Worm (Caenorhabditis elegans): ENCODE results near the gene frpr-14.

frpr-14 gene

DNA sequence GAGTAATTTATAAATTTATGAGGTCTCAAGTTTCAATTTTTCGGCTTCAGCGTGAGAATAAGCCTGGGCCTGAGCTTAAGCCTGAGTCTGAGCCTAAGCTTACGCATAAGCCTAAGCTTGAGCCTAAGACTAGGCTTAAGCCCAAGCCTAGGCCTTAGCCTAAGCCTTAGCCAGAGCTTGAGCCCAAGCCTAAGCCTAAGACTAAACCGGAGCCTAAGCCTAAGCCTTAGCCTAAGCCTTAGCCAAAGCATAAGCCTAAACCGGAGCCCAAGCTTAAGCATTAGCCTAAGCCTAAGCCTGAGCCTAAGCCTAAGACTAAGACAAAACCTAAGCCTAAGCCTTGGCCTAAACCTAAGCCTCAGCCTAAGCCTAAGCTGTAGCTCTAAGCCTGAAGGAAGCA, 7.0 kb upstream of the frpr-14 start:
- TF ChIP-seq cog-1 (tag; optimal IDR thresholded peaks at IDR 0.05) (no peak), ztf-29 (GFP tag; IDR thresholded peaks at IDR 0.05) (0 out of 2 replicates have a peak, but pooled peaks have one; percentile 20)

DNA sequence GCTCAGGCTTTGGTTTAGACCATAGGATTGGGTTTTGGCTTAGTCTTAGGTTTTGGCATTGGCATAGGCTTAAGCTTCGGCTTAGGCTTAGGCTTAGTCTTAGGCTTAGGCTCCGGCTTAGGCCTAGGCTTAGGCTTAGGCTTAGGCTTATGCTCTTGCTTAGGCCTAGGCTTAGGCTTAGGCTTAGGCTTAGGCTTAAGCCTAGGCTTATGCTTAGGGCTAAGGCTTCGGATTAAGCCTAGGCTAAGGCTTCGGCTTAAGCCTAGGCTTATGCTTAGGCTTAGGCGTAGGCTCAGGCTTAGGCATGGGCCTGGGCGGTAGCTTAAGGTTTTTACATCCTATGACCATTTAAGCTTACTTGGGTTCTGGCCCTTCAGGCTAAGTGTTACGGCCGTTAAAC, 569 bp downstream of the frpr-14 start:
- no peak for TF ChIP-seq flt-1 (GFP tag; IDR thresholded peaks at IDR 0.05)
- peak; percentile 29; the same call in 1 of the 2 replicates for TF ChIP-seq ztf-29 (GFP tag; IDR thresholded peaks at IDR 0.05)

DNA sequence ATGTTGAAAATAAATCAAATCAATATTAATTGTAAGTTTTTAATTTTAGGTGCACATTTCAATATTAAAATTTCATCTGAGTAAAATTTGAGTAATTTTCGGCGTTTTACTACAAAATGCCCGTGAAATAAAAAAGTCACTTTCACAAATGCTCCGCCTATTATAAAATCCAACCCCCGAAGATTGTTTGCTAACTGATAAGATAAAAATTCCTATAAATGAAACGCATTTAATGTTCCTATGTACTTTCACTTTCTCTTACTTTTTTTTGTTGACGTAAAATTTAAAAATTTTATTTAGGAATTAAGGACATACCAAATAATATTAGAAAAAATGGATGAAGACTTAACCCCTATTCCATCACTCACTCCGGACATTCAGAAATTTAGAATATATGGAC, 7.6 kb downstream of the frpr-14 start, which contains the start of gene sdz-24:
sdz-24 (plus strand) TSS at position 301 of the 400 bp plus-strand sequence.
- TF ChIP-seq T22C8.4 (GFP tag; IDR thresholded peaks at IDR 0.05): no peak
- TF ChIP-seq flt-1 (GFP tag; IDR thresholded peaks at IDR 0.05): no peak
- no peak for TF ChIP-seq ztf-29 (GFP tag; IDR thresholded peaks at IDR 0.05)
- no peak for TF ChIP-seq ztf-23 (GFP tag; IDR thresholded peaks at IDR 0.05)
- TF ChIP-seq cog-1 (tag; optimal IDR thresholded peaks at IDR 0.05): no peak
- no peak for TF ChIP-seq med-1 (GFP tag; optimal IDR thresholded peaks at IDR 0.05; ENCODE audit: insufficient read depth)
- no peak for TF ChIP-seq tab-1 (GFP tag; IDR thresholded peaks at IDR 0.05)
- TF ChIP-seq ref-1 (GFP tag; conservative IDR thresholded peaks at IDR 0.05): no peak
- no peak for TF ChIP-seq klf-2 (GFP tag; conservative IDR thresholded peaks at IDR 0.05)

DNA sequence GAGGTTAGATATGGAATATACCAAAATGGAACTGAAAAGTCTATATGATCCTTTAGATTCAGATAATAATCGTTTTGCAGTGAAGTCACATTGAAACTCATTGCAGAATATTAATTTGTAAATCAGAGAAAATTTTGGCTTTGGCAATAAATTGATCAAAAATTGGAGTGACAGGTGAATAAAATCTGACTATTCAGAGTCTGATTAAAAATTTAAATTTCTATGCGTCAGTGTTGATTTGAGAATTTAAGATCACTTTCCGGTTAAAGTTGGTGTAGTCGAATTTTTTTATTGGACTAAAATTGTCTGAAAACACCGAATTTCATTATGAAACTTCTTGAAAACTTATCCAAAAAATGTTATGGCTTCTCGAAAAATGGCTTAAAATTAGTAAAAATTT, 10.9 kb downstream of the frpr-14 start, which contains the start of gene sri-45:
sri-45 (minus strand) TSS at position 101 of the 400 bp plus-strand sequence.
- TF ChIP-seq klf-2 (GFP tag; conservative IDR thresholded peaks at IDR 0.05): no peak
- no peak for TF ChIP-seq T22C8.4 (GFP tag; IDR thresholded peaks at IDR 0.05)
- no peak for TF ChIP-seq med-1 (GFP tag; optimal IDR thresholded peaks at IDR 0.05; ENCODE audit: insufficient read depth)
- no peak for TF ChIP-seq cog-1 (tag; optimal IDR thresholded peaks at IDR 0.05)
- TF ChIP-seq flt-1 (GFP tag; IDR thresholded peaks at IDR 0.05): no peak
- TF ChIP-seq ztf-29 (GFP tag; IDR thresholded peaks at IDR 0.05): no peak
- no peak for TF ChIP-seq ref-1 (GFP tag; conservative IDR thresholded peaks at IDR 0.05)
- no peak for TF ChIP-seq tab-1 (GFP tag; IDR thresholded peaks at IDR 0.05)
- no peak for TF ChIP-seq ztf-23 (GFP tag; IDR thresholded peaks at IDR 0.05)

DNA sequence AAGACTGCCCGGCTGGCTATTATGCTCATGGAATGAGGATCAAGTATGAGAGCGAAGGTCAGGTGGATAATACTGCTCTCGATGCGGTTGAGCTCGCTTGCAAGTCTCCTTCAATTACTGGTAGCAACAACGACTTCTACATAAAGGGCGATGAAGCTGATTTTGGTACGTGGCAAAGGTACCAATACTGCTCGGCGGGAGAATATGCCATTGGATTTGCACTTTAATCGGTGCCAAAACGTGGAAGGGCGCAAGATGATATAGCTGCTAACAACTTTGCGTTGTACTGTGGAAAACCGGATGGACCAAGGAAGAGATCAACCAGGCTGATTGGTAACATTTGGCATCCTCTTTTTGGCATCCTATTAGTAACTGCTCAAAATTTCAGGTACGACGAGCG, 17.1 kb downstream of the frpr-14 start:
- TF ChIP-seq cog-1 (tag; optimal IDR thresholded peaks at IDR 0.05) (no peak), flt-1 (GFP tag; IDR thresholded peaks at IDR 0.05) (no peak), klf-2 (GFP tag; conservative IDR thresholded peaks at IDR 0.05) (no peak), tab-1 (GFP tag; IDR thresholded peaks at IDR 0.05) (no peak), T22C8.4 (GFP tag; IDR thresholded peaks at IDR 0.05) (no peak), ztf-23 (GFP tag; IDR thresholded peaks at IDR 0.05) (no peak), ref-1 (GFP tag; conservative IDR thresholded peaks at IDR 0.05) (no peak), med-1 (GFP tag; optimal IDR thresholded peaks at IDR 0.05; ENCODE audit: insufficient read depth) (no peak), ztf-29 (GFP tag; IDR thresholded peaks at IDR 0.05) (no peak)

DNA sequence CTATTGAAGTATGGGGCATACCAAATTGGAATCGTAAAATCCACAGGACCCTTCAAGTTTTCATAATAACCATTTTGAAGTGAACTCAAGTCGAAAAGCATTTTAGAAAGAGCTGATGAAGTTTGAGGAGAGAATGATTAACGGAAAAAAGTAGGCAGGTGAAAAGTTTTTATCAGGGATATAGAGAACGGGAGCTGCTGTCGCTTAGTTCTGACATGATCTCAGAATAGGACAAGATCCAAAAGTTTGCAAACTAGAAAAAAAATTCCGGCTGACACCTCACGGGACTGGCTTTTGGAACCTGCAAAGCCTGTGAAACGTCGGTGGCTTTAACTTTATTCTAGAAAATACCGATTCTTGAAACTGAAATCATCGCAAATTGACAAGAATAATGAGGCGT, 20.3 kb downstream of the frpr-14 start, which contains the start of gene sri-46:
sri-46 (minus strand) TSS at position 101 of the 400 bp plus-strand sequence.
- no peak for TF ChIP-seq flt-1 (GFP tag; IDR thresholded peaks at IDR 0.05)
- TF ChIP-seq cog-1 (tag; optimal IDR thresholded peaks at IDR 0.05): no peak
- TF ChIP-seq med-1 (GFP tag; optimal IDR thresholded peaks at IDR 0.05; ENCODE audit: insufficient read depth): no peak
- no peak for TF ChIP-seq tab-1 (GFP tag; IDR thresholded peaks at IDR 0.05)
- no peak for TF ChIP-seq ztf-23 (GFP tag; IDR thresholded peaks at IDR 0.05)
- TF ChIP-seq ztf-29 (GFP tag; IDR thresholded peaks at IDR 0.05): no peak
- no peak for TF ChIP-seq T22C8.4 (GFP tag; IDR thresholded peaks at IDR 0.05)
- TF ChIP-seq ref-1 (GFP tag; conservative IDR thresholded peaks at IDR 0.05): no peak
- TF ChIP-seq klf-2 (GFP tag; conservative IDR thresholded peaks at IDR 0.05): no peak

DNA sequence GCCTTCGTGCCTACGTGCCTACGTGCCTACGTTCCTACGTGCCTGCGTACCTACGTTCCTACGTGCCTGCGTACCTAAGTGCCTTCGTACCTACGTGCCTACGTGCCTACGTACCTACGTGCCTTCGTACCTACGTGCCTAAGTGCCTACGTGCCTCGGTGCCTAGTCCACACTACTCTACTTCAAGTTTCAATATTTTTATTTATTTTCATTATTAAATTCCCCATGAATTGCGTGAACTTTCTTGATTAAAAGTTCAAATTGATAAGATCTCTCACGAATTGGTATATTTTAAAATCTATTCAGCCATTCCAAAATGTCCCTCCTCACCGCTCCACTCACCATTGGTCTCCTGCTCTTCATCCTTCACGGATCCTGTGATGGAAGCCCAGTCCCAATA, 23.4 kb downstream of the frpr-14 start, which contains the start of gene Y39F10C.3:
Y39F10C.3 (plus strand) TSS at position 301 of the 400 bp plus-strand sequence.
- no peak for TF ChIP-seq tab-1 (GFP tag; IDR thresholded peaks at IDR 0.05)
- no peak for TF ChIP-seq ztf-23 (GFP tag; IDR thresholded peaks at IDR 0.05)

DNA sequence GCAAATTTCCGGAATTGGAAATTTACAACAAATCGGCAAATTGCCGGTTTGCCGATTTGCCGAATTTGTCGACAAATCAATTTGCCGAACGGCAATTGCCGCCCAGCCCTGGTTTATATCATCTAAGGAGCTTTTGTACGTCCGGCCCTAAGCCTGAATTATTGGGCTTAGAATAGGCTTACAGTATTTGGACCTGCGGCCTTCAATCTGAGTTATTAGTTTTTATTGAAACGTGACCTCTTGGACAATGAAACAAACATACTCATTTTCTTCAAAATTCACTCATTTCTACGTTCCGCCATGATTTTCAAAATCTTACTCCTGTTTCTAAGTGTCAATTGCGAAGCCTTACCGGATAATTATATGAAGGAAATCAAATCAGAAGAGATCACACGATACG, 24.5 kb downstream of the frpr-14 start, which contains the start of gene Y39F10C.1:
Y39F10C.1 (plus strand) TSS at position 301 of the 400 bp plus-strand sequence.
- no peak for TF ChIP-seq ztf-23 (GFP tag; IDR thresholded peaks at IDR 0.05)
- no peak for TF ChIP-seq ref-1 (GFP tag; conservative IDR thresholded peaks at IDR 0.05)
- no peak for TF ChIP-seq med-1 (GFP tag; optimal IDR thresholded peaks at IDR 0.05; ENCODE audit: insufficient read depth)
- no peak for TF ChIP-seq cog-1 (tag; optimal IDR thresholded peaks at IDR 0.05)
- no peak for TF ChIP-seq tab-1 (GFP tag; IDR thresholded peaks at IDR 0.05)
- no peak for TF ChIP-seq klf-2 (GFP tag; conservative IDR thresholded peaks at IDR 0.05)
- no peak for TF ChIP-seq flt-1 (GFP tag; IDR thresholded peaks at IDR 0.05)
- TF ChIP-seq T22C8.4 (GFP tag; IDR thresholded peaks at IDR 0.05): no peak
- TF ChIP-seq ztf-29 (GFP tag; IDR thresholded peaks at IDR 0.05): no peak

DNA sequence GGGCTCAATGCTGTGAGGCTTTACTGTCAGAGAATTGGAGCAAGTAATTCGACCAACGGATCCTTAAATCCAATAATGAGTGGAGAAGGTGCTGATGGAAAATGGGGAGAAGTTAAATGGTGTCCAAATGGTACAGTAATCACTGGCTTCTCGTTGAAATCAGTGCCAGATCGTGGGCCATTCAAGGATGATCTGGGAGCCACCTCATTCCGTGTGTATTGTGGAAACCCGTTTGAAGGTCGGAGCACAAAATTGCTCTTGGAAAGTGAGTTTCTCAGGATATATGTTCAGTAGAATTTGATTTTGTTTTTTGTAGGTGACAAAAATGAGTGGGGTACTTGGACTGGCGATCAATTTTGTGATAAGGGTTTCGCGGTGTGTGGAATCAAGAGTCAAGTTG, 25.1 kb downstream of the frpr-14 start:
- TF ChIP-seq tab-1 (GFP tag; IDR thresholded peaks at IDR 0.05): no peak
- TF ChIP-seq T22C8.4 (GFP tag; IDR thresholded peaks at IDR 0.05): no peak
- TF ChIP-seq klf-2 (GFP tag; conservative IDR thresholded peaks at IDR 0.05): no peak
- no peak for TF ChIP-seq ztf-23 (GFP tag; IDR thresholded peaks at IDR 0.05)
- TF ChIP-seq med-1 (GFP tag; optimal IDR thresholded peaks at IDR 0.05; ENCODE audit: insufficient read depth): no peak
- TF ChIP-seq ztf-29 (GFP tag; IDR thresholded peaks at IDR 0.05): no peak

DNA sequence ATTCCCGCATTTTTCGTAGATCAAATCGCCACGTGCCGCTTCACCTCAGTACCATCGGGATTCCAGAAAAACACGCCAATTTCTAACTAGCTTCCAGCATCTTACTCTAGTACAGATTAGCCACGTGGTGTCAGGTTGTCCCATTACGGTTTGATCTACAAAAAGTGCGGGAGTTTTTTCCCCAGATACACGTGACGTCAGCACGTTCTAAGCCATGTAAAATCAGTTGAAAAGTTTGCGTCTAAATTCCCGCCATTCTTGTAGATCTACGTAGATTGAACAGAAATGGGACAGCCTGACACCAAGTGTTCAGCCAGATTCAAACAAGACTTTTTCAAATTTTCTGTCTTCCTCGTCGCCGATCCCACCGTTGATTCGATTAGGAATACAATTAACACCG, 27.8 kb downstream of the frpr-14 start, which contains the start of gene T02H6.9:
T02H6.9 (plus strand) TSS at position 301 of the 400 bp plus-strand sequence.
- TF ChIP-seq klf-2 (GFP tag; conservative IDR thresholded peaks at IDR 0.05) (no peak), ref-1 (GFP tag; conservative IDR thresholded peaks at IDR 0.05) (no peak), tab-1 (GFP tag; IDR thresholded peaks at IDR 0.05) (no peak), T22C8.4 (GFP tag; IDR thresholded peaks at IDR 0.05) (no peak), med-1 (GFP tag; optimal IDR thresholded peaks at IDR 0.05; ENCODE audit: insufficient read depth) (no peak), flt-1 (GFP tag; IDR thresholded peaks at IDR 0.05) (no peak), ztf-29 (GFP tag; IDR thresholded peaks at IDR 0.05) (no peak)
